Worm (Caenorhabditis elegans) whole organism, L2 larva: ENCODE measurements around the gene fbxb-115.

Experiments used
- C34F6.9 ChIP-seq: fragments of 150-350 bp; optimal IDR thresholded peaks from 2 replicates; lab custom pipeline; 2014; ENCODE audit warnings: missing biosample characterization, missing genetic modification characterization
- R02D3.7 ChIP-seq: fragments of 150-350 bp; optimal IDR thresholded peaks from 2 replicates; lab custom pipeline; 2014; ENCODE audit warnings: missing biosample characterization, missing genetic modification characterization
- ZK546.5 ChIP-seq: sonication (generic microtip); optimal IDR thresholded peaks from 2 replicates; lab custom pipeline; 2017; ENCODE audit warnings: missing biosample characterization, missing genetic modification characterization
- alr-1 ChIP-seq: fragments of 150-350 bp; optimal IDR thresholded peaks from 2 replicates; lab custom pipeline; 2014; ENCODE audit warnings: missing biosample characterization, missing genetic modification characterization
- elt-1 ChIP-seq: fragments of 150-350 bp; optimal IDR thresholded peaks from 2 replicates; lab custom pipeline; 2014; ENCODE audit warnings: missing biosample characterization, missing genetic modification characterization
- elt-3 ChIP-seq: sonication (generic microtip); optimal IDR thresholded peaks from 2 replicates; lab custom pipeline; 2017; ENCODE audit warnings: missing biosample characterization, missing genetic modification characterization
- snpc-4 ChIP-seq: fragments of 150-350 bp; optimal IDR thresholded peaks from 2 replicates; lab custom pipeline; 2014; ENCODE audit warnings: missing biosample characterization, missing genetic modification characterization
- unc-62 ChIP-seq: fragments of 150-350 bp; optimal IDR thresholded peaks from 2 replicates; lab custom pipeline; 2014; ENCODE audit warnings: missing biosample characterization, missing genetic modification reagents, missing genetic modification characterization
- ztf-11 ChIP-seq: sonication (generic microtip); optimal IDR thresholded peaks from 2 replicates; lab custom pipeline; 2017; ENCODE audit warnings: missing biosample characterization, missing genetic modification characterization

- no peak for TF ChIP-seq snpc-4 (tag; lab: Kevin White, UChicago)
- TF ChIP-seq ZK546.5 (tag; lab: Kevin White, UChicago): no peak
- no peak for TF ChIP-seq R02D3.7 (tag; lab: Kevin White, UChicago)
- TF ChIP-seq ztf-11 (tag; lab: Kevin White, UChicago): no peak
- TF ChIP-seq unc-62 (GFP tag; lab: Kevin White, UChicago): no peak
- no peak for TF ChIP-seq C34F6.9 (tag; lab: Kevin White, UChicago)
- TF ChIP-seq elt-3: no peak
- TF ChIP-seq elt-1 (tag; lab: Kevin White, UChicago): no peak
- TF ChIP-seq alr-1 (tag; lab: Kevin White, UChicago): no peak
Observed at ce11 chrV:19260686-19261085, 20.7 kb upstream of the fbxb-115 start.
